Fruit fly (Drosophila melanogaster): ENCODE measurements around the gene CG17917.

DNA sequence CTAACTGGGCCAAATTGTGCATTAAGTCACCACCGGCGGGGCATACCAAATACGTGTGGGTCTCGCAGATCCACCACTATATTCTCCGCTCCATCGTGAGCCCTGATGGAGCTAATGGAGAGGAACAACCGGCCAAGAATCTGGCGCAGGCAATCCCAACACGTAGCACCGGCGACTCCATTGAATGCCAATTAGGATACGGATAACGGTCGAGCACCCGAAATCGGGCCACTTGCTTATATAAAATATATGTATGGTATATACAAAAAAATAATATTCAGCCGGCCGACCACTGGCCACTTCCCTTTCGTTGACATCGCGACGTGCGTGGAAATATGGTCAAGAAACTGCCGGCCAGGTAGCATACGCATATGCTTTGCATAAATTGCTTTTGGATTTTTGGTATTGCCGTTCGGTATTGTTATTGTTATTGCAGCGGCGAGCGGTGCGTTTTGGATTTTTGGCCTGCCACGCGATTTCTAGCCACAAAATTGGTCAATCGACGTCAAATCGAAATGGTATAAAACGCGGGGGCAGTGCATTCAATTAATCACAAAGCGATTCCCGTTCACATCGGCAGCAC, 40.4 kb upstream of the CG17917 start, which contains the start of gene Osi15:
- TF ChIP-seq ATbp (GFP tag; optimal IDR thresholded peaks at IDR 0.05) (no peak), psq (GFP tag; optimal IDR thresholded peaks at IDR 0.05) (no peak), CHES-1-like (GFP tag; optimal IDR thresholded peaks at IDR 0.05) (no peak), her (GFP tag; optimal IDR thresholded peaks at IDR 0.05) (no peak), pan (optimal IDR thresholded peaks at IDR 0.05) (no peak), pan (GFP tag; optimal IDR thresholded peaks at IDR 0.05 in 1 of 2, IDR thresholded peaks at IDR 0.05 in 1 of 2) (no peak), CG2116 (GFP tag; optimal IDR thresholded peaks at IDR 0.05) (no peak), CG4424 (GFP tag; optimal IDR thresholded peaks at IDR 0.05) (no peak), CG10543 (GFP tag; optimal IDR thresholded peaks at IDR 0.05) (no peak), CG32532 (GFP tag; IDR thresholded peaks at IDR 0.05) (no peak), ems (GFP tag; optimal IDR thresholded peaks at IDR 0.05) (no peak), HLH3B (GFP tag; IDR thresholded peaks at IDR 0.05) (no peak), CG8290 (GFP tag; optimal IDR thresholded peaks at IDR 0.05) (no peak), CG8290 (tag; optimal IDR thresholded peaks at IDR 0.05) (no peak), CG15479 (GFP tag; optimal IDR thresholded peaks at IDR 0.05) (no peak)
